Worm (Caenorhabditis elegans) whole organism, L2 larva: ENCODE results near the gene T23F11.11.

Source experiments
- nhr-11 ChIP-seq: fragments of 150-350 bp; optimal IDR thresholded peaks from 2 replicates; lab custom pipeline; 2014; ENCODE audit warnings: missing biosample characterization, missing genetic modification characterization
- ztf-11 ChIP-seq: sonication (generic microtip); optimal IDR thresholded peaks from 2 replicates; lab custom pipeline; 2017; ENCODE audit warnings: missing biosample characterization, missing genetic modification characterization

ce11 chrIII:4706678-4707077 is 35.3 kb upstream of the T23F11.11 start, which contains the start of gene T04A8.13:
- TF ChIP-seq ztf-11 (tag; lab: Kevin White, UChicago) = no peak
- TF ChIP-seq nhr-11 (tag; lab: Kevin White, UChicago) = no peak
